Worm (Caenorhabditis elegans): ENCODE data around the gene Y94H6A.5.

ce11 chrIV:2734675-2735074 lies 30.9 kb upstream of the Y94H6A.5 start:
- TF ChIP-seq him-1 (tag; optimal IDR thresholded peaks at IDR 0.05) (no peak), dao-5 (tag; optimal IDR thresholded peaks at IDR 0.05) (no peak), W03F9.2 (tag; optimal IDR thresholded peaks at IDR 0.05) (no peak)

Measured in whole organism, L4/young adult.